Worm (Caenorhabditis elegans) whole organism, young adult: ENCODE results near the gene Y38A10A.11.

Source experiments
- B0035.1 ChIP-seq: sonication (generic microtip); optimal IDR thresholded peaks from 2 replicates; lab custom pipeline; 2016; ENCODE audit warnings: missing genetic modification characterization, mild to moderate bottlenecking, missing compliant biosample characterization, missing genotype, missing genetic modification reagents
- F49E8.2 ChIP-seq: sonication (generic microtip); optimal IDR thresholded peaks from 3 replicates; lab custom pipeline; 2017; ENCODE audit warnings: missing genetic modification characterization, mild to moderate bottlenecking, missing compliant biosample characterization, antibody characterized with exemption, moderate library complexity; ENCODE audit not compliant: insufficient read depth
- T07F8.4 ChIP-seq: sonication (generic microtip); optimal IDR thresholded peaks from 2 replicates; lab custom pipeline; 2016; ENCODE audit warnings: mild to moderate bottlenecking, missing genetic modification characterization, moderate library complexity, missing compliant biosample characterization
- ama-1 ChIP-seq, 3 experiments: fragments of 150-350 bp in 1 of 3; sonication (generic microtip) in 2 of 3; optimal IDR thresholded peaks; 2 replicates each; lab custom pipeline; 2014 to 2018; ENCODE audit warnings: missing biosample characterization in 2 of 3, missing genetic modification characterization in 2 of 3, missing genetic modification reagents in 2 of 3
- cebp-2 ChIP-seq: fragments of 200-800 bp; sonication (Bioruptor generic); IDR thresholded peaks from 2 replicates; pipeline ENCODE4 v1.3.6; 2022; ENCODE audit warnings: missing genetic modification characterization, missing compliant biosample characterization
- ets-4 ChIP-seq: fragments of 200-800 bp; sonication (Bioruptor generic); optimal IDR thresholded peaks from 2 replicates; lab custom pipeline; 2018; ENCODE audit warnings: mild to moderate bottlenecking, missing genetic modification characterization, missing compliant biosample characterization
- let-607 ChIP-seq, 2 experiments: fragments of 200-800 bp in 1 of 2; sonication (Bioruptor generic) in 1 of 2; sonication (generic microtip) in 1 of 2; optimal IDR thresholded peaks; 2 replicates each; lab custom pipeline; 2016 to 2018; ENCODE audit warnings: mild to moderate bottlenecking in 2 of 2, missing compliant biosample characterization in 2 of 2, missing genetic modification characterization in 2 of 2, moderate library complexity in 2 of 2, missing genotype in 1 of 2
- lin-35 ChIP-seq, 3 experiments: fragments of 150-350 bp in 2 of 3; sonication (generic microtip) in 1 of 3; optimal IDR thresholded peaks; 2 replicates each; lab custom pipeline; 2014 to 2018; ENCODE audit warnings: missing biosample characterization in 3 of 3, missing genetic modification characterization in 3 of 3, missing genetic modification reagents in 3 of 3
- rcor-1 ChIP-seq: fragments of 200-800 bp; sonication (Bioruptor generic); IDR thresholded peaks from 2 replicates; pipeline ENCODE4 v1.3.6; 2022; ENCODE audit warnings: missing genetic modification reagents, missing genetic modification characterization, missing compliant biosample characterization
- tlf-1 ChIP-seq: fragments of 200-800 bp; sonication (Bioruptor generic); optimal IDR thresholded peaks from 2 replicates; lab custom pipeline; 2018; ENCODE audit warnings: mild to moderate bottlenecking, missing genetic modification characterization, missing compliant biosample characterization
- ztf-25 ChIP-seq: fragments of 200-800 bp; sonication (Bioruptor generic); IDR thresholded peaks from 2 replicates; pipeline ENCODE4 v1.3.6; 2022; ENCODE audit warnings: missing genetic modification reagents, missing genetic modification characterization, missing compliant biosample characterization

DNA sequence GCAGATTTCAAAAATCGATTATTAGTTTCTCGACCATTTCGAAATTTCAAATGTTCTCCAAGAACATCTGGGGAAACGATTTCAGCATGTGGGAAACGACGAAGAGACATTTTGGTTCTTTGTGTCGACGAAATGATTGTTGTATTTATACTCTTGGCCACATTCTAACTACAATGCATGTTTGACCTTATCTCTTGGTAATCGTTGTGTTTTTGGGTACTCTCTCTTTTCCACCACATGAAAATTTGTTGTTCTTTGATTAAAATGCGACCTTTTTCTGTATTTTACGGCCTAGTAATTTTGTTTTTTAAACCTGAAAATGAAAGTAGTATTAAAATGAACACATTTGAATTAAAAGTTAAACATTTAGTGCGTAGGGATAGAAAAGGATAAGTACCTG, 9.5 kb upstream of the Y38A10A.11 start, which contains the start of gene F17A9.5:
- TF ChIP-seq rcor-1 (GFP tag; lab: Robert Waterston, UW) = no peak
- no peak for TF ChIP-seq ama-1 (optimal IDR thresholded peaks at IDR 0.05; lab: Kevin White, UChicago)
- TF ChIP-seq ama-1 (GFP tag; optimal IDR thresholded peaks at IDR 0.05; lab: Kevin White, UChicago) = no peak
- TF ChIP-seq lin-35 (GFP tag; optimal IDR thresholded peaks at IDR 0.05; lab: Kevin White, UChicago) = no peak
- no peak for TF ChIP-seq F49E8.2 (tag; lab: Kevin White, UChicago)
- TF ChIP-seq B0035.1 (tag; lab: Kevin White, UChicago) = no peak
- no peak for TF ChIP-seq ztf-25 (GFP tag; lab: Robert Waterston, UW)
- TF ChIP-seq tlf-1 (GFP tag; lab: Kevin White, UChicago) = no peak
- TF ChIP-seq ets-4 (GFP tag; lab: Kevin White, UChicago) = no peak
- TF ChIP-seq T07F8.4 (tag; lab: Kevin White, UChicago) = no peak
- TF ChIP-seq let-607 (tag; optimal IDR thresholded peaks at IDR 0.05; lab: Kevin White, UChicago) = no peak
- TF ChIP-seq cebp-2 (GFP tag; lab: Robert Waterston, UW) = no peak
